Fruit fly (Drosophila melanogaster) whole organism, adult: ENCODE measurements around the gene CG43923.
"Not testable (repeated sequence)": the region's sequence is repeated elsewhere in the genome, so short reads cannot be mapped to it uniquely, and the experiment has no call there.

Source experiments
- CG12768 ChIP-seq: fragments of 200-800 bp; sonication (Bioruptor generic); optimal IDR thresholded peaks from 2 replicates; lab custom pipeline; 2017; ENCODE audit warnings: missing biosample characterization, missing genetic modification characterization, mild to moderate bottlenecking, moderate library complexity, missing genetic modification reagents
- CG14711 ChIP-seq: fragments of 200-800 bp; sonication (Bioruptor generic); optimal IDR thresholded peaks from 2 replicates; lab custom pipeline; 2018; ENCODE audit warnings: missing biosample characterization, mild to moderate bottlenecking, missing genetic modification characterization, moderate library complexity
- CG7045 ChIP-seq: fragments of 200-800 bp; sonication (Bioruptor generic); optimal IDR thresholded peaks from 2 replicates; lab custom pipeline; 2017; ENCODE audit warnings: missing biosample characterization, mild to moderate bottlenecking, missing genetic modification characterization
- bab1 ChIP-seq: fragments of 200-800 bp; sonication (Bioruptor generic); optimal IDR thresholded peaks from 3 replicates; lab custom pipeline; 2019; ENCODE audit warnings: missing biosample characterization, mild to moderate bottlenecking, missing genetic modification characterization, moderate library complexity
- toe ChIP-seq: fragments of 200-800 bp; sonication (Bioruptor generic); optimal IDR thresholded peaks from 2 replicates; lab custom pipeline; 2016; ENCODE audit warnings: missing biosample characterization, missing genetic modification characterization

dm6 chr2L:15710999-15711398 is 35.1 kb upstream of the CG43923 start, which contains the start of gene CG43924:
- TF ChIP-seq bab1 (GFP tag; lab: Kevin White, UChicago); CG14711 (tag; lab: Kevin White, UChicago); CG7045 (GFP tag; lab: Kevin White, UChicago); CG12768; toe: not testable (repeated sequence)
